Worm (Caenorhabditis elegans) whole organism, L4/young adult: ENCODE results near the gene R09H10.6.

ENCODE experiments used
- W03F9.2 ChIP-seq: fragments of 150-350 bp; optimal IDR thresholded peaks from 2 replicates; lab custom pipeline; 2014; ENCODE audit warnings: missing biosample characterization, missing genetic modification characterization
- dao-5 ChIP-seq: sonication (generic microtip); optimal IDR thresholded peaks from 2 replicates; lab custom pipeline; 2016; ENCODE audit warnings: missing genotype, missing genetic modification characterization, moderate library complexity, missing compliant biosample characterization
- him-1 ChIP-seq: sonication (generic microtip); optimal IDR thresholded peaks from 2 replicates; lab custom pipeline; 2016; ENCODE audit warnings: missing genotype, missing genetic modification reagents, missing genetic modification characterization, missing compliant biosample characterization

DNA sequence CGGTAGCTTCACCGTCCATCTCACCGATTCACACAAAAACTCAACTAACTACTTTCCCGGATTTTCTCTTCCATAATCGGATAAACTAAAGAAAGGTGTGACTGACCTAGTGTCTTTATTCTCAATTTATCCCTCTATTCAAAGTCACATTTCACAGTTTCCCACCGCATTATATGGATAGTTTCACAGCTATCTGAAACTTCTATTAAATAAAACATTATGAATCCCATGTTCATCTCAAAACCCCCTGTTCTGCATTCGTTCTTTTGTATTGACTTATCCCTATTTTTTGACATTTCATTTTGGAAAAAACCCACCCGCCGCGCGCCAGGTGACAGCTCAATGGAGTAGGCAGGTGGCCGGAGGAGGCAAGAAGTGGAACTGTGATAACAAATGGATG lies 40.6 kb upstream of the R09H10.6 start:
- no peak for TF ChIP-seq W03F9.2 (tag; lab: Kevin White, UChicago)
- no peak for TF ChIP-seq him-1 (tag; lab: Kevin White, UChicago)
- TF ChIP-seq dao-5 (tag; lab: Kevin White, UChicago): no peak
